Worm (Caenorhabditis elegans): ENCODE data around the gene tbc-1.

ce11 chrX:14969615-14970014, 936 bp upstream of the tbc-1 start:
- no peak for TF ChIP-seq lin-40 (tag; optimal IDR thresholded peaks at IDR 0.05)
- no peak for TF ChIP-seq xnd-1 (tag; optimal IDR thresholded peaks at IDR 0.05)
- TF ChIP-seq F22D6.2 (tag; optimal IDR thresholded peaks at IDR 0.05): no peak
- TF ChIP-seq lag-1 (GFP tag; IDR thresholded peaks at IDR 0.05): no peak
- no peak for TF ChIP-seq sptf-2 (GFP tag; optimal IDR thresholded peaks at IDR 0.05)
- no peak for TF ChIP-seq aptf-2 (GFP tag; conservative IDR thresholded peaks at IDR 0.05)
- no peak for TF ChIP-seq unc-62 (GFP tag; optimal IDR thresholded peaks at IDR 0.05)
- TF ChIP-seq ceh-27 (GFP tag; optimal IDR thresholded peaks at IDR 0.05): no peak
- no peak for TF ChIP-seq cebp-1 (GFP tag; IDR thresholded peaks at IDR 0.05)
- no peak for TF ChIP-seq cebp-1 (tag; optimal IDR thresholded peaks at IDR 0.05)
- TF ChIP-seq ama-1 (optimal IDR thresholded peaks at IDR 0.05): no peak
- TF ChIP-seq ama-1 (GFP tag; optimal IDR thresholded peaks at IDR 0.05): no peak
- no peak for TF ChIP-seq gei-17 (GFP tag; optimal IDR thresholded peaks at IDR 0.05)
